Fruit fly (Drosophila melanogaster) whole organism, embryonic: Measurements from ENCODE around the gene CG46309.

Source experiments
- Atf3 ChIP-seq: fragments of 200-800 bp; sonication (Bioruptor generic); optimal IDR thresholded peaks from 3 replicates; lab custom pipeline; 2016; ENCODE audit warnings: missing biosample characterization, missing genetic modification characterization
- Awh ChIP-seq: fragments of 200-800 bp; sonication (Bioruptor generic); IDR thresholded peaks from 2 replicates; pipeline ENCODE4, ENCODE4 v1.3.6; 2022; ENCODE audit warnings: missing biosample characterization, missing genetic modification characterization
- Bdp1 ChIP-seq: fragments of 200-800 bp; sonication (Bioruptor generic); optimal IDR thresholded peaks from 3 replicates; lab custom pipeline; 2016; ENCODE audit warnings: missing biosample characterization, missing genetic modification characterization
- CG10565 ChIP-seq: fragments of 200-800 bp; sonication (Bioruptor generic); optimal IDR thresholded peaks from 3 replicates; lab custom pipeline; 2016; ENCODE audit warnings: missing biosample characterization, mild to moderate bottlenecking, missing genetic modification characterization
- CG11504 ChIP-seq: fragments of 200-800 bp; sonication (Bioruptor generic); optimal IDR thresholded peaks from 3 replicates; lab custom pipeline; 2019; ENCODE audit warnings: missing biosample characterization, mild to moderate bottlenecking, missing genetic modification characterization, moderate library complexity
- CG13296 ChIP-seq: fragments of 200-800 bp; sonication (Bioruptor generic); optimal IDR thresholded peaks from 3 replicates; lab custom pipeline; 2018; ENCODE audit warnings: missing biosample characterization, mild to moderate bottlenecking, missing genetic modification characterization
- CG15011 ChIP-seq: fragments of 200-800 bp; sonication (Bioruptor generic); optimal IDR thresholded peaks from 3 replicates; lab custom pipeline; 2018; ENCODE audit warnings: missing biosample characterization, mild to moderate bottlenecking, missing genetic modification characterization
- CG15269 ChIP-seq: fragments of 200-800 bp; sonication (Bioruptor generic); optimal IDR thresholded peaks from 2 replicates; lab custom pipeline; 2018; ENCODE audit warnings: missing biosample characterization, mild to moderate bottlenecking, missing genetic modification characterization, moderate library complexity
- CG1529 ChIP-seq: fragments of 200-800 bp; sonication (Bioruptor generic); optimal IDR thresholded peaks from 3 replicates; lab custom pipeline; 2018; ENCODE audit warnings: missing biosample characterization, missing genetic modification characterization
- CG15479 ChIP-seq: fragments of 200-800 bp; sonication (Bioruptor generic); optimal IDR thresholded peaks from 3 replicates; lab custom pipeline; 2019; ENCODE audit warnings: missing biosample characterization, mild to moderate bottlenecking, missing genetic modification characterization, moderate library complexity
- CG1603 ChIP-seq: fragments of 200-800 bp; sonication (Bioruptor generic); optimal IDR thresholded peaks from 2 replicates; lab custom pipeline; 2019; ENCODE audit warnings: missing biosample characterization, mild to moderate bottlenecking, missing genetic modification characterization, moderate library complexity
- CG16813 ChIP-seq: fragments of 200-800 bp; sonication (Bioruptor generic); IDR thresholded peaks from 3 replicates; pipeline ENCODE4 v1.3.6; 2022; ENCODE audit warnings: missing biosample characterization, missing genetic modification characterization; ENCODE audit not compliant: partially characterized antibody
- CG18011 ChIP-seq: fragments of 200-800 bp; sonication (Bioruptor generic); optimal IDR thresholded peaks from 2 replicates; lab custom pipeline; 2017; ENCODE audit warnings: missing biosample characterization, missing genetic modification characterization, mild to moderate bottlenecking, moderate library complexity, missing genotype
- CG18476 ChIP-seq: fragments of 200-800 bp; sonication (Bioruptor generic); optimal IDR thresholded peaks from 2 replicates; lab custom pipeline; 2016; ENCODE audit warnings: missing biosample characterization, mild to moderate bottlenecking, missing genetic modification characterization
- CG18764 ChIP-seq: fragments of 200-800 bp; sonication (Bioruptor generic); optimal IDR thresholded peaks from 3 replicates; lab custom pipeline; 2016; ENCODE audit warnings: missing biosample characterization, missing genetic modification characterization
- CG3838 ChIP-seq: fragments of 200-800 bp; sonication (Bioruptor generic); optimal IDR thresholded peaks from 3 replicates; lab custom pipeline; 2016; ENCODE audit warnings: missing biosample characterization, missing genetic modification characterization
- CG4282 ChIP-seq: fragments of 200-800 bp; sonication (Bioruptor generic); optimal IDR thresholded peaks from 2 replicates; lab custom pipeline; 2016; ENCODE audit warnings: missing biosample characterization, missing genetic modification characterization
- CG4328 ChIP-seq: fragments of 200-800 bp; sonication (Bioruptor generic); optimal IDR thresholded peaks from 3 replicates; lab custom pipeline; 2017; ENCODE audit warnings: missing biosample characterization, missing genetic modification reagents, missing genetic modification characterization
- CG6683 ChIP-seq: fragments of 200-800 bp; sonication (Bioruptor generic); optimal IDR thresholded peaks from 2 replicates; lab custom pipeline; 2017; ENCODE audit warnings: missing biosample characterization, mild to moderate bottlenecking, missing genetic modification characterization, missing genetic modification reagents
- CG8388 ChIP-seq: fragments of 200-800 bp; sonication (Bioruptor generic); optimal IDR thresholded peaks from 2 replicates; lab custom pipeline; 2019; ENCODE audit warnings: missing biosample characterization, mild to moderate bottlenecking, missing genetic modification characterization, moderate library complexity
- CG9437 ChIP-seq: fragments of 200-800 bp; sonication (Bioruptor generic); optimal IDR thresholded peaks from 2 replicates; lab custom pipeline; 2018; ENCODE audit warnings: missing biosample characterization, mild to moderate bottlenecking, missing genetic modification characterization
- CG9876 ChIP-seq: fragments of 200-800 bp; sonication (Bioruptor generic); optimal IDR thresholded peaks from 2 replicates; lab custom pipeline; 2016; ENCODE audit warnings: missing biosample characterization, missing genetic modification characterization
- Hr78 ChIP-seq, 2 experiments: fragments of 200-800 bp in 1 of 2; fragments of >200 bp in 1 of 2; sonication (Bioruptor generic) in 1 of 2; optimal IDR thresholded peaks; 2 replicates each; lab custom pipeline; 2017 to 2019; ENCODE audit warnings: missing biosample characterization in 2 of 2, missing genetic modification characterization in 2 of 2, mild to moderate bottlenecking in 1 of 2, moderate library complexity in 1 of 2
- Mad ChIP-seq: fragments of 200-800 bp; sonication (Bioruptor generic); optimal IDR thresholded peaks from 2 replicates; lab custom pipeline; 2016; ENCODE audit warnings: missing biosample characterization, missing genetic modification characterization
- Meics ChIP-seq: fragments of 200-800 bp; sonication (Bioruptor generic); optimal IDR thresholded peaks from 2 replicates; lab custom pipeline; 2017; ENCODE audit warnings: missing biosample characterization, mild to moderate bottlenecking, missing genetic modification characterization
- NC2α ChIP-seq: fragments of 200-800 bp; sonication (Bioruptor generic); optimal IDR thresholded peaks from 2 replicates; lab custom pipeline; 2016; ENCODE audit warnings: missing biosample characterization, missing genetic modification characterization
- Nf-YA ChIP-seq: fragments of 200-800 bp; sonication (Bioruptor generic); IDR thresholded peaks from 2 replicates; pipeline ENCODE4 v1.3.6; 2022; ENCODE audit warnings: missing biosample characterization, missing genetic modification characterization
- Ssrp ChIP-seq: fragments of 200-800 bp; sonication (Bioruptor generic); optimal IDR thresholded peaks from 2 replicates; lab custom pipeline; 2018; ENCODE audit warnings: missing biosample characterization, mild to moderate bottlenecking, missing genetic modification characterization, moderate library complexity
- Taf1 ChIP-seq: fragments of 200-800 bp; sonication (Bioruptor generic); IDR thresholded peaks from 2 replicates; pipeline ENCODE4 v1.3.6; 2022; ENCODE audit warnings: missing biosample characterization, missing genetic modification characterization
- az2 ChIP-seq: fragments of 200-800 bp; sonication (Bioruptor generic); optimal IDR thresholded peaks from 3 replicates; lab custom pipeline; 2016; ENCODE audit warnings: missing biosample characterization, missing genetic modification characterization
- bcd ChIP-seq: fragments of 200-800 bp; sonication (Bioruptor generic); optimal IDR thresholded peaks from 2 replicates; lab custom pipeline; 2017; ENCODE audit warnings: missing biosample characterization, mild to moderate bottlenecking, missing genetic modification characterization
- btn ChIP-seq: fragments of 200-800 bp; sonication (Bioruptor generic); optimal IDR thresholded peaks from 2 replicates; lab custom pipeline; 2016; ENCODE audit warnings: missing biosample characterization, missing genetic modification characterization
- chif ChIP-seq, 2 experiments: fragments of 200-800 bp; sonication (Bioruptor generic); optimal IDR thresholded peaks; 3 replicates each; lab custom pipeline; 2016; ENCODE audit warnings: missing biosample characterization in 2 of 2, missing genetic modification characterization in 2 of 2
- chn ChIP-seq: fragments of 200-800 bp; sonication (Bioruptor generic); optimal IDR thresholded peaks from 2 replicates; lab custom pipeline; 2016; ENCODE audit warnings: missing biosample characterization, missing genetic modification characterization
- dmrt11E ChIP-seq: fragments of 200-800 bp; sonication (Bioruptor generic); optimal IDR thresholded peaks from 3 replicates; lab custom pipeline; 2018; ENCODE audit warnings: missing biosample characterization, mild to moderate bottlenecking, missing genetic modification characterization, moderate library complexity
- odd ChIP-seq: fragments of 200-800 bp; sonication (Bioruptor generic); optimal IDR thresholded peaks from 2 replicates; lab custom pipeline; 2017; ENCODE audit warnings: missing biosample characterization, mild to moderate bottlenecking, missing genetic modification characterization
- onecut ChIP-seq: fragments of 200-800 bp; sonication (Bioruptor generic); IDR thresholded peaks from 2 replicates; pipeline ENCODE4 v1.3.6; 2022; ENCODE audit warnings: missing biosample characterization, missing genetic modification characterization
- otp ChIP-seq: fragments of 200-800 bp; sonication (Bioruptor generic); IDR thresholded peaks from 3 replicates; pipeline ENCODE4, ENCODE4 v1.3.6; 2022; ENCODE audit warnings: missing biosample characterization, missing genetic modification characterization
- pita ChIP-seq: fragments of 200-800 bp; sonication (Bioruptor generic); optimal IDR thresholded peaks from 2 replicates; lab custom pipeline; 2017; ENCODE audit warnings: missing biosample characterization, mild to moderate bottlenecking, missing genetic modification characterization
- sc ChIP-seq, 3 experiments: fragments of >200 bp in 2 of 3; fragments of 200-800 bp in 1 of 3; sonication (Bioruptor generic) in 1 of 3; optimal IDR thresholded peaks; 2 replicates in 2 of 3; 3 replicates in 1 of 3; lab custom pipeline; 2017; ENCODE audit warnings: mild to moderate bottlenecking in 1 of 3, missing biosample characterization in 1 of 3, missing genetic modification characterization in 1 of 3, missing genetic modification reagents in 1 of 3
- scrt ChIP-seq: fragments of 200-800 bp; sonication (Bioruptor generic); optimal IDR thresholded peaks from 2 replicates; lab custom pipeline; 2018; ENCODE audit warnings: missing biosample characterization, mild to moderate bottlenecking, missing genetic modification characterization, moderate library complexity
- sr ChIP-seq: fragments of 200-800 bp; sonication (Bioruptor generic); IDR thresholded peaks from 3 replicates; pipeline ENCODE4 v1.3.6; 2022; ENCODE audit warnings: missing biosample characterization, missing genetic modification characterization
- stwl ChIP-seq: fragments of 200-800 bp; sonication (Bioruptor generic); optimal IDR thresholded peaks from 3 replicates; lab custom pipeline; 2018; ENCODE audit warnings: missing biosample characterization, mild to moderate bottlenecking, missing genetic modification characterization, moderate library complexity
- toy ChIP-seq: fragments of 200-800 bp; sonication (Bioruptor generic); IDR thresholded peaks from 2 replicates; pipeline ENCODE4 v1.3.6; 2022; ENCODE audit warnings: missing biosample characterization, missing genetic modification characterization
- unpg ChIP-seq: fragments of 200-800 bp; sonication (Bioruptor generic); optimal IDR thresholded peaks from 3 replicates; lab custom pipeline; 2018; ENCODE audit warnings: missing biosample characterization, mild to moderate bottlenecking, missing genetic modification characterization, moderate library complexity
- wor ChIP-seq: fragments of 200-800 bp; sonication (Bioruptor generic); IDR thresholded peaks from 2 replicates; pipeline ENCODE4 v1.3.6; 2022; ENCODE audit warnings: missing biosample characterization, missing genetic modification characterization
- zen ChIP-seq: fragments of 200-800 bp; sonication (Bioruptor generic); optimal IDR thresholded peaks from 3 replicates; lab custom pipeline; 2018; ENCODE audit warnings: missing biosample characterization, mild to moderate bottlenecking, missing genetic modification characterization, moderate library complexity

CG46309 gene

DNA sequence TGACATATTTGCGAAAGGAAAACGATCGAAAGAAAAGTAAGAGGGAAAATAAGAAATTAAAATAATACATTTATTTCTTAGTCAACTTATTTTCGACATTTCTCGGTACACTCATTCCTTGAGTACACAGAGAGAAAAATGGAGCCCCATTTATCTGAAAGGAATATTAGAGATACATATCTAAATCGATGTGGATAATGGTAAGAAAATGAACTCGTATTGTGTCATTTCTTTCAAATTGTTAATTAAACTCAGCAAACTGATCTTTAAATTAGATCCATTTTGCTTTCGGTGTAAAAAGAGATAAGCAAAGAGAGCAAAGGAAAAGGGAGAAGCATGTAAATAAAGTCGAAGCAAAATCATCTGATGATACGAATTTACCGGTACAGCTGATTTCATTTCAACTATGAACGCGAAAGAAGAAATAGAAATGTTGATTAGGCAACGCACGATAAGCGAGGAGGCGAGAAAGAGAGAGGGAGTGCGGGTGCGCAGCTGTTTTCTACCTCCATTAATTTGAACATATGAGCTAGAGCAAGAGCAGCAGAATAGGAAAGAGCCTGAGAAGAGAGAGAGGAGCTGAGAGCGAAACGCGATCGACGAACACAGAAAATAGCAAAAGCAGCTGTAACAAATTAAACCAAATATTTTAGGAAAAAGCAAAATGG lies 34.2 kb upstream of the CG46309 start (continued):
- peak; percentile 71 for TF ChIP-seq CG18011 (GFP tag; lab: Kevin White, UChicago)
- peak; percentile 84 for TF ChIP-seq CG8388
- TF ChIP-seq CG1603 (tag; lab: Kevin White, UChicago), result peak; percentile 94
- TF ChIP-seq sc (optimal IDR thresholded peaks at IDR 0.05; lab: Kevin White, UChicago), result no peak
- peak; percentile 66 for TF ChIP-seq sc (GFP tag; optimal IDR thresholded peaks at IDR 0.05; lab: Kevin White, UChicago)
- TF ChIP-seq odd (GFP tag; lab: Kevin White, UChicago), result peak; percentile 24
- peak; percentile 91 for TF ChIP-seq Ssrp (tag; lab: Kevin White, UChicago)
- no peak for TF ChIP-seq otp
- peak; percentile 74 for TF ChIP-seq Atf3 (GFP tag; lab: Kevin White, UChicago)
- peak; percentile 84 for TF ChIP-seq Meics
- peak; percentile 36 for TF ChIP-seq stwl
- TF ChIP-seq pita, result no peak
- peak; percentile 57 for TF ChIP-seq CG13296 (GFP tag; lab: Kevin White, UChicago)
- TF ChIP-seq CG6683, result peak; percentile 33
- TF ChIP-seq CG16813 (GFP tag; lab: Robert Waterston, UW), result no peak
- peak; percentile 73 for TF ChIP-seq onecut (GFP tag; lab: Robert Waterston, UW)
- TF ChIP-seq NC2α (GFP tag; lab: Kevin White, UChicago), result peak; percentile 47
- no peak for TF ChIP-seq wor (GFP tag; lab: Robert Waterston, UW)
- TF ChIP-seq CG10565 (GFP tag; lab: Kevin White, UChicago), result no peak
- peak; percentile 76 for TF ChIP-seq Bdp1 (GFP tag; lab: Kevin White, UChicago)
- TF ChIP-seq zen (tag; lab: Kevin White, UChicago), result peak; percentile 88
- no peak for TF ChIP-seq sr (GFP tag; lab: Robert Waterston, UW)
- TF ChIP-seq CG1529 (GFP tag; lab: Kevin White, UChicago), result peak; percentile 73
- peak; percentile 77 for TF ChIP-seq CG15011 (GFP tag; lab: Kevin White, UChicago)
- no peak for TF ChIP-seq CG4328 (GFP tag; lab: Kevin White, UChicago)
- TF ChIP-seq Nf-YA, result no peak
- TF ChIP-seq toy, result no peak
- peak; percentile 75 for TF ChIP-seq CG3838 (GFP tag; lab: Kevin White, UChicago)
- TF ChIP-seq CG9437 (GFP tag; lab: Kevin White, UChicago), result peak; percentile 56
- peak; percentile 68 for TF ChIP-seq btn (GFP tag; lab: Kevin White, UChicago)
- TF ChIP-seq CG15269 (tag; lab: Kevin White, UChicago), result peak; percentile 91
- peak; percentile 90 for TF ChIP-seq dmrt11E (tag; lab: Kevin White, UChicago)
- peak; percentile 86 for TF ChIP-seq az2
- TF ChIP-seq CG4282 (GFP tag; lab: Kevin White, UChicago), result peak; percentile 78

DNA sequence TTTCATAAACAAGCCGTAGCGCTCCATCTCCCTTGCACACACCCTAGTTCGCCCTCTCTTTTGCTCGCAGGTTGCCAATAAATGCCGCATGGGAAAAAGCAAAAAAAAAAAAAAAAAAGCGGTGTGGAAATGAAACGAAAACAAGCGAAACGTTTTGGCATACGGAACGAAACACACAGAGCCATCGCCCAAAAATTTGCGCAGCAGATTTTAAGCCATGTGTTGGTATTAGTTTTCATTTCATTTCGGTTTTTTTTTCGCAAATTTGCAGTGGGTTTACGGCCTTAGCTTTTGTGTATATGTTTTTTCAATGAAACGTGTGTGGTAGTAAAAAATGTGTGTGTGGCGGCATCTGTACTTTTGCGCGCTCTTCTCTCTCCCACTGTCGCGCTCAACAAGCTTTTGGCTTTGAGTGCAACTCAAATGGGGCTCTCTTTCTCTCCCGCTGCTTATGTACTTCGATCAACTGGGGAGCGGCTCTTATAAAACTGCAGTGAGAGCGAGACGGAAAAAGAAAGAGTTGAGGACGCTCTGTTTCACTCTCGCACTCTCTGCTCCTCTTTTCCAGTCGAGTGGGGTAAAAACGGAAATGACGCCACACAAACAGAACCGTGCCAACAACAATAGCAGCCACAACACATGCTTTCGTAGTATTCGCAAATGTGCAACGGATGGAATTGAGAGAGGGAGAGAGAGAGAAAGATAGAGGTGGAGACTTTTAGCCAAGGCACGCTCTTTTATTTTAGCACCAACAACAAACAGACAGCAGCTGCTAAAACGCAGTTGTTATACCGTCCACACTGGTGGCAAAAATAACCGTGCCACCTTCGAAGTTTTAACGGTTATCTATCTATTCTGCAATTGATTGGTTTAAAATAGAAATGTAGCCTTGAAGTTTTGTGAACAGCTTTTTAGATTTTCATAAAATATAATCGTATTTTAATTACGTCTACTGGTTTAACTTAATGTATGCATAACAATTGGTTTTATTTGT lies 33.0 kb upstream of the CG46309 start:
- TF ChIP-seq CG15269 (tag; lab: Kevin White, UChicago) (peak; percentile 77), CG9876 (GFP tag; lab: Kevin White, UChicago) (peak; percentile 15), Hr78 (GFP tag; optimal IDR thresholded peaks at IDR 0.05; lab: Kevin White, UChicago) (no peak), CG15479 (GFP tag; lab: Kevin White, UChicago) (no peak), chif (GFP tag; optimal IDR thresholded peaks at IDR 0.05; lab: Kevin White, UChicago) (peak in 1 of 2 experiments; percentile 20), Taf1 (GFP tag; lab: Robert Waterston, UW) (no peak), scrt (GFP tag; lab: Kevin White, UChicago) (peak; percentile 70), Mad (GFP tag; lab: Kevin White, UChicago) (peak; percentile 53), CG18764 (GFP tag; lab: Kevin White, UChicago) (no peak), Awh (no peak), bcd (GFP tag; lab: Kevin White, UChicago) (peak; percentile 23), CG18476 (GFP tag; lab: Kevin White, UChicago) (peak; percentile 25), chn (GFP tag; lab: Kevin White, UChicago) (no peak), CG11504 (peak; percentile 56), unpg (peak; percentile 51), btn (GFP tag; lab: Kevin White, UChicago) (no peak)
